Fruit fly (Drosophila melanogaster) whole organism, embryonic: Measurements from ENCODE around the gene tbrd-1.

Experiments
- B-H1 ChIP-seq: fragments of 200-800 bp; sonication (Bioruptor generic); IDR thresholded peaks from 3 replicates; pipeline ENCODE4 v1.3.6; 2022; ENCODE audit warnings: missing biosample characterization, missing genetic modification characterization
- CG10565 ChIP-seq: fragments of 200-800 bp; sonication (Bioruptor generic); optimal IDR thresholded peaks from 3 replicates; lab custom pipeline; 2016; ENCODE audit warnings: missing biosample characterization, mild to moderate bottlenecking, missing genetic modification characterization
- CG11398 ChIP-seq: fragments of 200-800 bp; sonication (Bioruptor generic); optimal IDR thresholded peaks from 2 replicates; lab custom pipeline; 2016; ENCODE audit warnings: missing biosample characterization, missing genetic modification characterization
- CG11504 ChIP-seq: fragments of 200-800 bp; sonication (Bioruptor generic); optimal IDR thresholded peaks from 3 replicates; lab custom pipeline; 2019; ENCODE audit warnings: missing biosample characterization, mild to moderate bottlenecking, missing genetic modification characterization, moderate library complexity
- CG12236 ChIP-seq: fragments of 200-800 bp; sonication (Bioruptor generic); optimal IDR thresholded peaks from 2 replicates; lab custom pipeline; 2016; ENCODE audit warnings: missing biosample characterization, missing genetic modification characterization
- CG13296 ChIP-seq: fragments of 200-800 bp; sonication (Bioruptor generic); optimal IDR thresholded peaks from 3 replicates; lab custom pipeline; 2018; ENCODE audit warnings: missing biosample characterization, mild to moderate bottlenecking, missing genetic modification characterization
- CG13894 ChIP-seq: fragments of 200-800 bp; sonication (Bioruptor generic); optimal IDR thresholded peaks from 3 replicates; lab custom pipeline; 2018; ENCODE audit warnings: missing biosample characterization, mild to moderate bottlenecking, missing genetic modification characterization, moderate library complexity
- CG14710 ChIP-seq: fragments of 200-800 bp; sonication (Bioruptor generic); optimal IDR thresholded peaks from 3 replicates; lab custom pipeline; 2019; ENCODE audit warnings: missing biosample characterization, mild to moderate bottlenecking, missing genetic modification characterization, moderate library complexity
- CG17385 ChIP-seq: fragments of 200-800 bp; sonication (Bioruptor generic); optimal IDR thresholded peaks from 3 replicates; lab custom pipeline; 2018; ENCODE audit warnings: missing biosample characterization, mild to moderate bottlenecking, missing genetic modification characterization
- CG1792 ChIP-seq: fragments of 200-800 bp; sonication (Bioruptor generic); optimal IDR thresholded peaks from 2 replicates; lab custom pipeline; 2016; ENCODE audit warnings: missing biosample characterization, missing genetic modification characterization
- CG18011 ChIP-seq: fragments of 200-800 bp; sonication (Bioruptor generic); optimal IDR thresholded peaks from 2 replicates; lab custom pipeline; 2017; ENCODE audit warnings: missing biosample characterization, missing genetic modification characterization, mild to moderate bottlenecking, moderate library complexity, missing genotype
- CG30020 ChIP-seq: fragments of 200-800 bp; optimal IDR thresholded peaks from 2 replicates; lab custom pipeline; 2019; ENCODE audit warnings: missing biosample characterization, mild to moderate bottlenecking, missing genetic modification characterization, moderate library complexity
- CG31365 ChIP-seq: fragments of 200-800 bp; sonication (Bioruptor generic); optimal IDR thresholded peaks from 2 replicates; lab custom pipeline; 2018; ENCODE audit warnings: missing biosample characterization, mild to moderate bottlenecking, missing genetic modification characterization
- CG3838 ChIP-seq: fragments of 200-800 bp; sonication (Bioruptor generic); optimal IDR thresholded peaks from 3 replicates; lab custom pipeline; 2016; ENCODE audit warnings: missing biosample characterization, missing genetic modification characterization
- CG6689 ChIP-seq: fragments of 200-800 bp; sonication (Bioruptor generic); IDR thresholded peaks from 2 replicates; pipeline ENCODE4 v1.3.6; 2022; ENCODE audit warnings: missing biosample characterization, missing genetic modification characterization
- CG6813 ChIP-seq: fragments of 200-800 bp; sonication (Bioruptor generic); optimal IDR thresholded peaks from 2 replicates; lab custom pipeline; 2017; ENCODE audit warnings: missing biosample characterization, missing genetic modification characterization, mild to moderate bottlenecking, moderate library complexity, missing genetic modification reagents
- Doc3 ChIP-seq: fragments of 200-800 bp; sonication (Bioruptor generic); IDR thresholded peaks from 3 replicates; pipeline ENCODE4 v1.3.6; 2022; ENCODE audit warnings: missing biosample characterization, missing genetic modification characterization; ENCODE audit not compliant: partially characterized antibody
- Drgx ChIP-seq: fragments of 200-800 bp; sonication (Bioruptor generic); IDR thresholded peaks from 2 replicates; pipeline ENCODE4 v1.3.6; 2022; ENCODE audit warnings: missing biosample characterization, missing genetic modification characterization
- H15 ChIP-seq: fragments of 200-800 bp; sonication (Bioruptor generic); IDR thresholded peaks from 3 replicates; pipeline ENCODE4 v1.3.6; 2022; ENCODE audit warnings: missing biosample characterization, missing genetic modification characterization
- Hr39 ChIP-seq: fragments of >200 bp; optimal IDR thresholded peaks from 2 replicates; lab custom pipeline; 2017
- Hsf ChIP-seq: fragments of 200-800 bp; sonication (Bioruptor generic); optimal IDR thresholded peaks from 3 replicates; lab custom pipeline; 2016; ENCODE audit warnings: missing biosample characterization, missing genetic modification characterization
- MBD-R2 ChIP-seq: fragments of 200-800 bp; sonication (Bioruptor generic); IDR thresholded peaks from 2 replicates; pipeline ENCODE4 v1.3.6; 2022; ENCODE audit warnings: missing biosample characterization, missing genetic modification characterization
- Nf-YA ChIP-seq: fragments of 200-800 bp; sonication (Bioruptor generic); IDR thresholded peaks from 2 replicates; pipeline ENCODE4 v1.3.6; 2022; ENCODE audit warnings: missing biosample characterization, missing genetic modification characterization
- Poxn ChIP-seq: fragments of 200-800 bp; sonication (Bioruptor generic); IDR thresholded peaks from 2 replicates; pipeline ENCODE4 v1.3.6; 2022; ENCODE audit warnings: missing biosample characterization, missing genetic modification characterization
- Sry-β ChIP-seq: fragments of 200-800 bp; sonication (Bioruptor generic); optimal IDR thresholded peaks from 2 replicates; lab custom pipeline; 2018; ENCODE audit warnings: missing biosample characterization, mild to moderate bottlenecking, missing genetic modification characterization, moderate library complexity
- Ssrp ChIP-seq: fragments of 200-800 bp; sonication (Bioruptor generic); optimal IDR thresholded peaks from 2 replicates; lab custom pipeline; 2018; ENCODE audit warnings: missing biosample characterization, mild to moderate bottlenecking, missing genetic modification characterization, moderate library complexity
- YL-1 ChIP-seq: fragments of 200-800 bp; sonication (Bioruptor generic); optimal IDR thresholded peaks from 3 replicates; lab custom pipeline; 2017; ENCODE audit warnings: missing biosample characterization, mild to moderate bottlenecking, missing genetic modification characterization
- ash1 ChIP-seq: fragments of 200-800 bp; sonication (Bioruptor generic); optimal IDR thresholded peaks from 2 replicates; lab custom pipeline; 2018; ENCODE audit warnings: missing biosample characterization, mild to moderate bottlenecking, missing genetic modification characterization
- croc ChIP-seq: fragments of 200-800 bp; sonication (Bioruptor generic); conservative IDR thresholded peaks from 3 replicates; pipeline ENCODE4 v1.3.6; 2022; ENCODE audit warnings: missing biosample characterization, missing genetic modification characterization
- dan ChIP-seq: fragments of 200-800 bp; sonication (Bioruptor generic); IDR thresholded peaks from 2 replicates; pipeline ENCODE4 v1.3.6; 2022; ENCODE audit warnings: missing biosample characterization, missing genetic modification characterization
- eyg ChIP-seq: fragments of 200-800 bp; sonication (Bioruptor generic); optimal IDR thresholded peaks from 3 replicates; lab custom pipeline; 2016; ENCODE audit warnings: missing biosample characterization, missing genetic modification characterization
- gfzf ChIP-seq: fragments of 200-800 bp; sonication (Bioruptor generic); optimal IDR thresholded peaks from 2 replicates; lab custom pipeline; 2016; ENCODE audit warnings: missing biosample characterization, mild to moderate bottlenecking, missing genetic modification characterization, moderate library complexity
- hkb ChIP-seq, 2 experiments: fragments of 200-800 bp in 1 of 2; fragments of >200 bp in 1 of 2; sonication (Bioruptor generic) in 1 of 2; IDR thresholded peaks in 1 of 2; optimal IDR thresholded peaks in 1 of 2; 2 replicates each; pipeline versions ENCODE4 v1.3.6 to Lab custom; 2017 to 2022; ENCODE audit warnings: missing biosample characterization in 1 of 2, missing genetic modification characterization in 1 of 2
- ken ChIP-seq: fragments of 200-800 bp; sonication (Bioruptor generic); IDR thresholded peaks from 3 replicates; pipeline ENCODE4 v1.3.6; 2022; ENCODE audit warnings: missing biosample characterization, missing genetic modification characterization
- knrl ChIP-seq: fragments of 200-800 bp; sonication (Bioruptor generic); IDR thresholded peaks from 3 replicates; pipeline ENCODE4 v1.3.6; 2022; ENCODE audit warnings: missing biosample characterization, missing genetic modification characterization; ENCODE audit not compliant: partially characterized antibody
- mld ChIP-seq: fragments of 200-800 bp; sonication (Bioruptor generic); IDR thresholded peaks from 3 replicates; pipeline ENCODE4 v1.3.6; 2022; ENCODE audit warnings: missing biosample characterization, missing genetic modification characterization; ENCODE audit not compliant: partially characterized antibody
- nau ChIP-seq: fragments of 200-800 bp; sonication (Bioruptor generic); optimal IDR thresholded peaks from 3 replicates; lab custom pipeline; 2017; ENCODE audit warnings: missing biosample characterization, mild to moderate bottlenecking, missing genetic modification characterization, missing genetic modification reagents
- nerfin-1 ChIP-seq: fragments of 200-800 bp; sonication (Bioruptor generic); optimal IDR thresholded peaks from 3 replicates; lab custom pipeline; 2019; ENCODE audit warnings: missing biosample characterization, mild to moderate bottlenecking, missing genetic modification characterization, moderate library complexity
- pho ChIP-seq: fragments of 200-800 bp; sonication (Bioruptor generic); optimal IDR thresholded peaks from 2 replicates; lab custom pipeline; 2016; ENCODE audit warnings: missing biosample characterization, missing genetic modification characterization
- sens-2 ChIP-seq: fragments of 200-800 bp; sonication (Bioruptor generic); IDR thresholded peaks from 2 replicates; pipeline ENCODE4 v1.3.6; 2022; ENCODE audit warnings: missing biosample characterization, missing genetic modification characterization
- slbo ChIP-seq: fragments of 200-800 bp; sonication (Bioruptor generic); IDR thresholded peaks from 2 replicates; pipeline ENCODE4 v1.3.6; 2022; ENCODE audit warnings: missing biosample characterization, missing genetic modification characterization
- tin ChIP-seq: fragments of 200-800 bp; sonication (Bioruptor generic); optimal IDR thresholded peaks from 3 replicates; lab custom pipeline; 2016; ENCODE audit warnings: missing biosample characterization, missing genetic modification characterization
- tll ChIP-seq, 2 experiments: fragments of 200-800 bp in 1 of 2; fragments of >200 bp in 1 of 2; sonication (Bioruptor generic) in 1 of 2; optimal IDR thresholded peaks; 2 replicates each; lab custom pipeline; 2017 to 2019; ENCODE audit warnings: missing biosample characterization in 2 of 2, missing genetic modification characterization in 2 of 2, mild to moderate bottlenecking in 1 of 2, moderate library complexity in 1 of 2
- ttk ChIP-seq: fragments of 200-800 bp; sonication (Bioruptor generic); IDR thresholded peaks from 2 replicates; pipeline ENCODE4 v2.1.2; 2022; ENCODE audit warnings: missing biosample characterization, missing genetic modification characterization
- unc-4 ChIP-seq: fragments of 200-800 bp; sonication (Bioruptor generic); IDR thresholded peaks from 2 replicates; pipeline ENCODE4 v1.3.6; 2022; ENCODE audit warnings: missing biosample characterization, missing genetic modification characterization; ENCODE audit not compliant: partially characterized antibody
- zen2 ChIP-seq: fragments of 200-800 bp; sonication (Bioruptor generic); IDR thresholded peaks from 3 replicates; pipeline ENCODE4 v1.3.6; 2022; ENCODE audit warnings: missing biosample characterization, missing genetic modification characterization; ENCODE audit not compliant: partially characterized antibody
- zfh2 ChIP-seq: fragments of 200-800 bp; sonication (Bioruptor generic); optimal IDR thresholded peaks from 2 replicates; lab custom pipeline; 2016; ENCODE audit warnings: missing biosample characterization, missing genetic modification characterization

The tbrd-1 gene

dm6 chr3R:23933684-23934575 is 40.6 kb upstream of the tbrd-1 start, which contains the start of gene CG5854 (continued):
- TF ChIP-seq ken (GFP tag; lab: Robert Waterston, UW), result peak; percentile 85
- TF ChIP-seq CG3838, result peak; percentile 21
- TF ChIP-seq nau, result peak; percentile 57
- peak; percentile 39 for TF ChIP-seq CG18011 (GFP tag; lab: Kevin White, UChicago)
- 0 out of 3 replicates have a peak, but pooled peaks have one; percentile 19 for TF ChIP-seq mld (GFP tag; lab: Robert Waterston, UW)
- TF ChIP-seq Nf-YA (GFP tag; lab: Robert Waterston, UW), result peak; percentile 72; the same call in 1 of the 2 replicates
- peak; percentile 51 for TF ChIP-seq nerfin-1
- TF ChIP-seq CG11398 (GFP tag; lab: Kevin White, UChicago), result peak; percentile 34
- TF ChIP-seq sens-2 (GFP tag; lab: Robert Waterston, UW), result peak; percentile 60; the same call in 1 of the 2 replicates
- peak; percentile 17 for TF ChIP-seq zfh2 (GFP tag; lab: Kevin White, UChicago)
- peak; percentile 47; the same call in 2 of the 3 replicates for TF ChIP-seq croc (GFP tag; lab: Robert Waterston, UW)
- TF ChIP-seq ash1 (GFP tag; lab: Kevin White, UChicago), result no peak
- TF ChIP-seq gfzf, result peak; percentile 90
- no peak for TF ChIP-seq Poxn
- no peak for TF ChIP-seq Sry-β
- TF ChIP-seq CG13296, result peak; percentile 30
- TF ChIP-seq CG13894, result no peak
- TF ChIP-seq CG31365 (tag; lab: Kevin White, UChicago), result peak; percentile 43
- TF ChIP-seq eyg, result peak; percentile 35
- no peak for TF ChIP-seq tll (GFP tag; optimal IDR thresholded peaks at IDR 0.05; lab: Kevin White, UChicago)
- peak; percentile 65 for TF ChIP-seq slbo
- no peak for TF ChIP-seq dan (GFP tag; lab: Robert Waterston, UW)
- TF ChIP-seq YL-1 (GFP tag; lab: Kevin White, UChicago), result peak; percentile 65
- TF ChIP-seq CG6813 (GFP tag; lab: Kevin White, UChicago), result peak; percentile 75
- peak; percentile 73 for TF ChIP-seq CG6689 (GFP tag; lab: Robert Waterston, UW)
- TF ChIP-seq Drgx (GFP tag; lab: Robert Waterston, UW), result peak; percentile 98
- TF ChIP-seq unc-4 (GFP tag; lab: Robert Waterston, UW), result no peak
- TF ChIP-seq H15 (GFP tag; lab: Robert Waterston, UW), result peak; percentile 69; the same call in 2 of the 3 replicates
- no peak for TF ChIP-seq Doc3 (GFP tag; lab: Robert Waterston, UW)
- TF ChIP-seq knrl (GFP tag; lab: Robert Waterston, UW), result no peak
- TF ChIP-seq B-H1 (GFP tag; lab: Robert Waterston, UW), result peak; percentile 45; the same call in 2 of the 3 replicates
- peak; percentile 68 for TF ChIP-seq Ssrp (tag; lab: Kevin White, UChicago)
- peak; percentile 22 for TF ChIP-seq pho
- TF ChIP-seq zen2 (GFP tag; lab: Robert Waterston, UW), result no peak
- no peak for TF ChIP-seq hkb (optimal IDR thresholded peaks at IDR 0.05; lab: Kevin White, UChicago)
- TF ChIP-seq hkb (GFP tag; IDR thresholded peaks at IDR 0.05; lab: Robert Waterston, UW), result peak; percentile 87
- TF ChIP-seq ttk (GFP tag; lab: Robert Waterston, UW), result peak; percentile 49
- no peak for TF ChIP-seq Hr39 (lab: Kevin White, UChicago)
- peak; percentile 57; the same call in 1 of the 2 replicates for TF ChIP-seq MBD-R2 (GFP tag; lab: Robert Waterston, UW)
- TF ChIP-seq CG11504 (tag; lab: Kevin White, UChicago), result peak; percentile 82
- peak; percentile 5 for TF ChIP-seq CG30020 (tag; lab: Kevin White, UChicago)
- TF ChIP-seq CG14710 (tag; lab: Kevin White, UChicago), result peak; percentile 27
- TF ChIP-seq tin (GFP tag; lab: Kevin White, UChicago), result peak; percentile 77
- peak; percentile 71 for TF ChIP-seq CG1792 (GFP tag; lab: Kevin White, UChicago)
- TF ChIP-seq CG10565, result no peak
- TF ChIP-seq CG12236 (GFP tag; lab: Kevin White, UChicago), result peak; percentile 71
- TF ChIP-seq Hsf (GFP tag; lab: Kevin White, UChicago), result peak; percentile 78
- peak; percentile 89 for TF ChIP-seq CG17385
